Fruit fly (Drosophila melanogaster): ENCODE results near the gene CG17195.

DNA sequence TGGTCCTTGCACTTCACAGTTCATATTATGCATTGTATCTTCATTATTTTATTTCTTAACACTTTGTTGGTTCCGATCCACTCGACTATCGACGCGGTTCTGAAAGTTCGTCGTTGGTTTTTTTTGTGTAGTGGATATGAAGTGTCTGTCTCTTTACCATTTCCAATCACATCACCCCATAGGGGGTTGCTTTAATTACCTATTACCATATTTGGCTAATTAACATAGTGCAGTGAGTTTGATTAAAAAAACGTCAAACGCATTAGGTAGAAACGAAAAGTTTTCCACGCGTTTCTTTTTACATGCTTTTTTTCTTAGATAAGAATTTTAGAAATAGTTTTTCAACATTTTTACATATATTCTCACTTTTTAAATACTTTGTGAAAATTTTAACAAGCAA is 14.0 kb downstream of the CG17195 start, which contains the start of gene LpR1:
- TF ChIP-seq h (GFP tag; optimal IDR thresholded peaks at IDR 0.05) (no peak), dsf (GFP tag; optimal IDR thresholded peaks at IDR 0.05; ENCODE audit: borderline replicate concordance) (no peak), Vsx2 (GFP tag; optimal IDR thresholded peaks at IDR 0.05; ENCODE audit: partially characterized antibody) (no peak)
